Worm (Caenorhabditis elegans) whole organism, L1 larva: Measurements from ENCODE around the gene fkb-1.
A peak's percentile ranks its signal among the peaks of the same experiment; 100 is the strongest.
"Not testable (repeated sequence)": the region's sequence is repeated elsewhere in the genome, so short reads cannot be mapped to it uniquely, and the experiment has no call there.

ENCODE experiments used
- F16B12.6 ChIP-seq: fragments of 150-350 bp; optimal IDR thresholded peaks from 2 replicates; lab custom pipeline; 2014; ENCODE audit warnings: missing biosample characterization, missing genetic modification characterization
- aha-1 ChIP-seq: fragments of 150-350 bp; optimal IDR thresholded peaks from 2 replicates; lab custom pipeline; 2014; ENCODE audit warnings: missing biosample characterization, missing genetic modification characterization
- aly-2 ChIP-seq: fragments of 150-350 bp; optimal IDR thresholded peaks from 2 replicates; lab custom pipeline; 2014; ENCODE audit warnings: missing biosample characterization, missing genetic modification characterization
- blmp-1 ChIP-seq: fragments of 150-350 bp; optimal IDR thresholded peaks from 2 replicates; lab custom pipeline; 2014; ENCODE audit warnings: missing biosample characterization, missing genetic modification characterization
- ceh-63 ChIP-seq: fragments of 200-800 bp; sonication (Bioruptor generic); optimal IDR thresholded peaks from 2 replicates; lab custom pipeline; 2018; ENCODE audit warnings: mild to moderate bottlenecking, missing genetic modification characterization, missing compliant biosample characterization
- ceh-8 ChIP-seq: fragments of 200-800 bp; sonication (Bioruptor generic); optimal IDR thresholded peaks from 2 replicates; lab custom pipeline; 2018; ENCODE audit warnings: mild to moderate bottlenecking, missing genetic modification characterization, moderate library complexity, missing compliant biosample characterization
- ceh-82 ChIP-seq, 3 experiments: fragments of 150-350 bp in 1 of 3; sonication (generic microtip) in 2 of 3; optimal IDR thresholded peaks; 2 replicates each; lab custom pipeline; 2014 to 2017; ENCODE audit warnings: missing biosample characterization in 3 of 3, missing genetic modification characterization in 3 of 3
- ces-1 ChIP-seq: fragments of 150-350 bp; optimal IDR thresholded peaks from 2 replicates; lab custom pipeline; 2014; ENCODE audit warnings: missing biosample characterization, missing genetic modification reagents, missing genetic modification characterization
- dpl-1 ChIP-seq, 3 experiments: fragments of 150-350 bp in 2 of 3; sonication (generic microtip) in 1 of 3; optimal IDR thresholded peaks; 2 replicates each; lab custom pipeline; 2014 to 2017; ENCODE audit warnings: missing biosample characterization in 3 of 3, missing genetic modification characterization in 3 of 3, missing genetic modification reagents in 3 of 3
- efl-3 ChIP-seq: fragments of 200-800 bp; sonication (Bioruptor generic); optimal IDR thresholded peaks from 2 replicates; lab custom pipeline; 2018; ENCODE audit warnings: mild to moderate bottlenecking, missing genetic modification characterization, missing compliant biosample characterization
- egl-13 ChIP-seq: sonication (generic microtip); optimal IDR thresholded peaks from 2 replicates; lab custom pipeline; 2016; ENCODE audit warnings: missing genotype, missing genetic modification reagents, missing genetic modification characterization, missing compliant biosample characterization
- elt-2 ChIP-seq: sonication (generic microtip); optimal IDR thresholded peaks from 2 replicates; lab custom pipeline; 2016; ENCODE audit warnings: missing genetic modification characterization, mild to moderate bottlenecking, inconsistent platforms, missing compliant biosample characterization, missing genetic modification reagents
- elt-3 ChIP-seq, 6 experiments: fragments of 150-350 bp in 1 of 6; sonication (generic microtip); optimal IDR thresholded peaks; 2 replicates each; lab custom pipeline; 2017 to 2018; ENCODE audit warnings: missing biosample characterization in 6 of 6, missing genetic modification characterization in 6 of 6, inconsistent platforms in 1 of 6
- fkh-10 ChIP-seq: sonication (generic microtip); optimal IDR thresholded peaks from 2 replicates; lab custom pipeline; 2017; ENCODE audit warnings: missing biosample characterization, missing genetic modification reagents, missing genetic modification characterization
- fkh-4 ChIP-seq: sonication (generic microtip); optimal IDR thresholded peaks from 2 replicates; lab custom pipeline; 2016; ENCODE audit warnings: missing compliant biosample characterization, missing genetic modification characterization, borderline replicate concordance
- fos-1 ChIP-seq: fragments of 150-350 bp; optimal IDR thresholded peaks from 2 replicates; lab custom pipeline; 2014; ENCODE audit warnings: missing biosample characterization, missing genetic modification characterization
- hlh-17 ChIP-seq: fragments of 200-800 bp; sonication (Bioruptor generic); optimal IDR thresholded peaks from 2 replicates; lab custom pipeline; 2018; ENCODE audit warnings: missing genetic modification characterization, mild to moderate bottlenecking, missing compliant biosample characterization, moderate library complexity, borderline replicate concordance
- irx-1 ChIP-seq: sonication (generic microtip); optimal IDR thresholded peaks from 2 replicates; lab custom pipeline; 2016; ENCODE audit warnings: missing genetic modification characterization, missing compliant biosample characterization
- lin-14 ChIP-seq: fragments of 200-800 bp; sonication (Bioruptor generic); optimal IDR thresholded peaks from 2 replicates; lab custom pipeline; 2018; ENCODE audit warnings: mild to moderate bottlenecking, missing genetic modification characterization, moderate library complexity, missing compliant biosample characterization
- lin-15B ChIP-seq: fragments of 150-350 bp; sonication (generic microtip); optimal IDR thresholded peaks from 3 replicates; lab custom pipeline; 2014; ENCODE audit warnings: missing biosample characterization, missing genetic modification characterization
- lin-35 ChIP-seq, 2 experiments: fragments of 150-350 bp; optimal IDR thresholded peaks; 2 replicates each; lab custom pipeline; 2014; ENCODE audit warnings: missing biosample characterization in 2 of 2, missing genetic modification characterization in 2 of 2, missing genetic modification reagents in 2 of 2
- lir-3 ChIP-seq: sonication (generic microtip); optimal IDR thresholded peaks from 2 replicates; lab custom pipeline; 2016; ENCODE audit warnings: mild to moderate bottlenecking, missing genetic modification characterization, moderate library complexity, missing compliant biosample characterization; ENCODE audit not compliant: poor library complexity
- lsy-2 ChIP-seq, 2 experiments: fragments of 150-350 bp; optimal IDR thresholded peaks; 2 replicates each; lab custom pipeline; 2014; ENCODE audit warnings: missing biosample characterization in 2 of 2, missing genetic modification characterization in 2 of 2
- mdl-1 ChIP-seq, 2 experiments: fragments of 150-350 bp; optimal IDR thresholded peaks; 2 replicates each; lab custom pipeline; 2014 to 2017; ENCODE audit warnings: missing biosample characterization in 2 of 2, missing genetic modification characterization in 2 of 2, inconsistent platforms in 1 of 2
- mef-2 ChIP-seq: fragments of 150-350 bp; optimal IDR thresholded peaks from 2 replicates; lab custom pipeline; 2014; ENCODE audit warnings: missing biosample characterization, missing genetic modification characterization
- nhr-11 ChIP-seq: fragments of 150-350 bp; optimal IDR thresholded peaks from 2 replicates; lab custom pipeline; 2014; ENCODE audit warnings: missing biosample characterization, missing genetic modification characterization
- nhr-12 ChIP-seq: sonication (generic microtip); optimal IDR thresholded peaks from 2 replicates; lab custom pipeline; 2017; ENCODE audit warnings: missing biosample characterization, missing genetic modification characterization
- nhr-20 ChIP-seq: sonication (generic microtip); optimal IDR thresholded peaks from 2 replicates; lab custom pipeline; 2016; ENCODE audit warnings: mild to moderate bottlenecking, missing genetic modification characterization, missing compliant biosample characterization
- nhr-237 ChIP-seq: fragments of 150-350 bp; optimal IDR thresholded peaks from 2 replicates; lab custom pipeline; 2014; ENCODE audit warnings: missing biosample characterization, missing genetic modification characterization
- nhr-28 ChIP-seq: fragments of 150-350 bp; optimal IDR thresholded peaks from 2 replicates; lab custom pipeline; 2014; ENCODE audit warnings: missing biosample characterization, missing genetic modification characterization
- nhr-71 ChIP-seq: sonication (generic microtip); optimal IDR thresholded peaks from 2 replicates; lab custom pipeline; 2016; ENCODE audit warnings: mild to moderate bottlenecking, missing genetic modification characterization, moderate library complexity, missing compliant biosample characterization
- nhr-77 ChIP-seq: fragments of 150-350 bp; optimal IDR thresholded peaks from 2 replicates; lab custom pipeline; 2014; ENCODE audit warnings: missing biosample characterization, missing genetic modification characterization
- nhr-84 ChIP-seq: sonication (generic microtip); optimal IDR thresholded peaks from 2 replicates; lab custom pipeline; 2017; ENCODE audit warnings: missing biosample characterization, missing genetic modification characterization
- nhr-90 ChIP-seq: sonication (generic microtip); optimal IDR thresholded peaks from 2 replicates; lab custom pipeline; 2016; ENCODE audit warnings: mild to moderate bottlenecking, missing genetic modification characterization, missing compliant biosample characterization; ENCODE audit not compliant: poor library complexity
- pag-3 ChIP-seq: sonication (generic microtip); optimal IDR thresholded peaks from 2 replicates; lab custom pipeline; 2017; ENCODE audit warnings: missing genetic modification characterization, mild to moderate bottlenecking, missing compliant biosample characterization, antibody characterized with exemption, borderline replicate concordance; ENCODE audit not compliant: insufficient read depth
- rnt-1 ChIP-seq: sonication (generic microtip); optimal IDR thresholded peaks from 2 replicates; lab custom pipeline; 2016; ENCODE audit warnings: mild to moderate bottlenecking, missing genetic modification characterization, moderate library complexity, missing compliant biosample characterization
- skn-1 ChIP-seq: fragments of 150-350 bp; optimal IDR thresholded peaks from 2 replicates; lab custom pipeline; 2014; ENCODE audit warnings: missing biosample characterization, missing genetic modification characterization
- swsn-7 ChIP-seq: sonication (generic microtip); optimal IDR thresholded peaks from 2 replicates; lab custom pipeline; 2016; ENCODE audit warnings: missing genetic modification characterization, missing compliant biosample characterization
- tbx-2 ChIP-seq: sonication (generic microtip); optimal IDR thresholded peaks from 2 replicates; lab custom pipeline; 2016; ENCODE audit warnings: missing genetic modification characterization, missing compliant biosample characterization
- unc-62 ChIP-seq: fragments of 150-350 bp; optimal IDR thresholded peaks from 2 replicates; lab custom pipeline; 2014; ENCODE audit warnings: missing biosample characterization, missing genetic modification reagents, missing genetic modification characterization
- xbp-1 ChIP-seq: sonication (generic microtip); optimal IDR thresholded peaks from 2 replicates; lab custom pipeline; 2016; ENCODE audit warnings: missing genetic modification characterization, missing compliant biosample characterization
- zag-1 ChIP-seq: fragments of 150-350 bp; optimal IDR thresholded peaks from 2 replicates; lab custom pipeline; 2014; ENCODE audit warnings: missing biosample characterization, missing genetic modification characterization
- ztf-11 ChIP-seq, 2 experiments: sonication (generic microtip); optimal IDR thresholded peaks; 2 replicates each; lab custom pipeline; 2016 to 2017; ENCODE audit warnings: missing genetic modification characterization in 2 of 2, missing biosample characterization in 1 of 2, missing compliant biosample characterization in 1 of 2

The fkb-1 gene

ce11 chrIV:11036222-11036621, at the start of gene fkb-1 (continued):
- peak; percentile 94 for TF ChIP-seq xbp-1 (tag; lab: Kevin White, UChicago)
- TF ChIP-seq nhr-237 (tag; lab: Kevin White, UChicago), result no peak
- TF ChIP-seq lir-3 (tag; lab: Kevin White, UChicago), result peak; percentile 13
- TF ChIP-seq aha-1, result no peak
- TF ChIP-seq nhr-11, result peak; percentile 45
- TF ChIP-seq dpl-1 (GFP tag; optimal IDR thresholded peaks at IDR 0.05; lab: Kevin White, UChicago), result peak; percentile 59 to 75 (median 74)
- TF ChIP-seq rnt-1, result peak; percentile 74
- TF ChIP-seq nhr-77 (tag; lab: Kevin White, UChicago), result peak; percentile 39
- peak; percentile 76 for TF ChIP-seq tbx-2
- TF ChIP-seq lin-35 (GFP tag; optimal IDR thresholded peaks at IDR 0.05; lab: Kevin White, UChicago), result peak; percentile 79
- no peak for TF ChIP-seq pag-3
- TF ChIP-seq irx-1 (tag; lab: Kevin White, UChicago), result peak; percentile 61
- TF ChIP-seq nhr-90, result peak; percentile 55
- no peak for TF ChIP-seq efl-3
- TF ChIP-seq egl-13 (tag; lab: Kevin White, UChicago), result peak; percentile 47
- TF ChIP-seq ztf-11 (tag; optimal IDR thresholded peaks at IDR 0.05; lab: Kevin White, UChicago), result no peak
- TF ChIP-seq F16B12.6, result peak; percentile 47
- TF ChIP-seq fos-1 (tag; lab: Kevin White, UChicago), result peak; percentile 27
- peak; percentile 39 to 67 (median 60) for TF ChIP-seq ceh-82 (tag; optimal IDR thresholded peaks at IDR 0.05; lab: Kevin White, UChicago)
- TF ChIP-seq nhr-12, result no peak
- TF ChIP-seq swsn-7 (tag; lab: Kevin White, UChicago), result peak; percentile 79
- TF ChIP-seq skn-1 (tag; lab: Kevin White, UChicago), result no peak
- TF ChIP-seq nhr-20 (tag; lab: Kevin White, UChicago), result peak; percentile 79
- peak; percentile 82 for TF ChIP-seq lin-14 (GFP tag; lab: Kevin White, UChicago)
- TF ChIP-seq zag-1 (tag; lab: Kevin White, UChicago), result no peak

- TF ChIP-seq nhr-77 (tag; lab: Kevin White, UChicago); nhr-28; unc-62: not testable (repeated sequence)
Measured at ce11 chrIV:10987342-10987945, 48.9 kb upstream of the fkb-1 start, which contains the start of gene Y43E12A.3. Gene Y43E12A.3 (plus strand): TSS chrIV:10987895.

ce11 chrIV:10990699-10991098, 45.7 kb upstream of the fkb-1 start, which contains the start of gene F13H10.5:
Gene F13H10.5 (plus strand): TSS chrIV:10990999.
- TF ChIP-seq lin-15B (no peak), elt-2 (tag; lab: Kevin White, UChicago) (no peak), nhr-71 (tag; lab: Kevin White, UChicago) (no peak), fkh-4 (no peak), lin-35 (GFP tag; optimal IDR thresholded peaks at IDR 0.05; lab: Kevin White, UChicago) (no peak), nhr-90 (no peak), fkh-10 (GFP tag; lab: Kevin White, UChicago) (no peak), lsy-2 (tag; optimal IDR thresholded peaks at IDR 0.05; lab: Kevin White, UChicago) (no peak), pag-3 (no peak), ces-1 (GFP tag; lab: Kevin White, UChicago) (no peak), aly-2 (tag; lab: Kevin White, UChicago) (no peak), F16B12.6 (no peak), egl-13 (tag; lab: Kevin White, UChicago) (no peak)

- TF ChIP-seq egl-13 (tag; lab: Kevin White, UChicago) (no peak), blmp-1 (tag; lab: Kevin White, UChicago) (no peak), hlh-17 (no peak), mdl-1 (tag; optimal IDR thresholded peaks at IDR 0.05; lab: Kevin White, UChicago) (no peak), ceh-8 (GFP tag; lab: Kevin White, UChicago) (no peak), ceh-63 (GFP tag; lab: Kevin White, UChicago) (no peak), zag-1 (tag; lab: Kevin White, UChicago) (no peak), nhr-84 (tag; lab: Kevin White, UChicago) (no peak), nhr-71 (tag; lab: Kevin White, UChicago) (no peak), elt-3 (tag; optimal IDR thresholded peaks at IDR 0.05; lab: Kevin White, UChicago) (no peak), nhr-12 (no peak), mef-2 (tag; lab: Kevin White, UChicago) (no peak)
Measured at ce11 chrIV:11001614-11002013, 34.8 kb upstream of the fkb-1 start, which contains the start of gene F13H10.9. Gene F13H10.9 (plus strand): TSS chrIV:11001914.
